Fruit fly (Drosophila melanogaster) whole organism, prepupa: ENCODE data around the gene NimC2.

Source experiments
- Blimp-1 ChIP-seq: fragments of 200-800 bp; sonication (Bioruptor generic); optimal IDR thresholded peaks from 3 replicates; lab custom pipeline; 2017; ENCODE audit warnings: missing biosample characterization, missing genetic modification characterization, mild to moderate bottlenecking, moderate library complexity, missing genetic modification reagents
- CG10631 ChIP-seq: fragments of 200-800 bp; sonication (Bioruptor generic); optimal IDR thresholded peaks from 2 replicates; lab custom pipeline; 2016; ENCODE audit warnings: missing biosample characterization, missing genetic modification characterization
- CG10669 ChIP-seq: fragments of 200-800 bp; sonication (Bioruptor generic); optimal IDR thresholded peaks from 3 replicates; lab custom pipeline; 2018; ENCODE audit warnings: missing biosample characterization, mild to moderate bottlenecking, missing genetic modification characterization, moderate library complexity
- CG11294 ChIP-seq: fragments of 200-800 bp; sonication (Bioruptor generic); IDR thresholded peaks from 2 replicates; pipeline ENCODE4 v1.3.6; 2022; ENCODE audit warnings: missing biosample characterization, missing genetic modification characterization
- CG11902 ChIP-seq: fragments of 200-800 bp; sonication (Bioruptor generic); optimal IDR thresholded peaks from 3 replicates; lab custom pipeline; 2016; ENCODE audit warnings: missing biosample characterization, missing genetic modification characterization
- CG15336 ChIP-seq: fragments of 200-800 bp; sonication (Bioruptor generic); IDR thresholded peaks from 2 replicates; pipeline ENCODE4 v1.3.6; 2022; ENCODE audit warnings: missing biosample characterization, missing genetic modification characterization
- CG1621 ChIP-seq: fragments of 200-800 bp; sonication (Bioruptor generic); optimal IDR thresholded peaks from 3 replicates; lab custom pipeline; 2018; ENCODE audit warnings: missing biosample characterization, mild to moderate bottlenecking, missing genetic modification characterization
- CG3032 ChIP-seq: fragments of 200-800 bp; optimal IDR thresholded peaks from 2 replicates; lab custom pipeline; 2019; ENCODE audit warnings: missing biosample characterization, mild to moderate bottlenecking, missing genetic modification characterization, moderate library complexity
- CG31627 ChIP-seq: fragments of 200-800 bp; sonication (Bioruptor generic); optimal IDR thresholded peaks from 3 replicates; lab custom pipeline; 2016; ENCODE audit warnings: missing biosample characterization, missing genetic modification characterization
- CG34406 ChIP-seq: fragments of 200-800 bp; sonication (Bioruptor generic); optimal IDR thresholded peaks from 3 replicates; lab custom pipeline; 2016; ENCODE audit warnings: missing biosample characterization, missing genetic modification characterization
- CG3919 ChIP-seq: fragments of 200-800 bp; sonication (Bioruptor generic); optimal IDR thresholded peaks from 3 replicates; lab custom pipeline; 2016; ENCODE audit warnings: missing biosample characterization, missing genetic modification characterization
- CG6163 ChIP-seq: fragments of 200-800 bp; sonication (Bioruptor generic); IDR thresholded peaks from 3 replicates; pipeline ENCODE4 v1.3.6; 2022; ENCODE audit warnings: missing biosample characterization, missing genetic modification characterization
- CG6276 ChIP-seq: fragments of 200-800 bp; sonication (Bioruptor generic); optimal IDR thresholded peaks from 2 replicates; lab custom pipeline; 2017; ENCODE audit warnings: missing biosample characterization, mild to moderate bottlenecking, missing genetic modification characterization
- CG6854 ChIP-seq: fragments of 200-800 bp; sonication (Bioruptor generic); optimal IDR thresholded peaks from 2 replicates; lab custom pipeline; 2017; ENCODE audit warnings: missing biosample characterization, mild to moderate bottlenecking, missing genetic modification characterization
- CG8119 ChIP-seq: fragments of 200-800 bp; sonication (Bioruptor generic); IDR thresholded peaks from 3 replicates; pipeline ENCODE4 v1.3.6; 2022; ENCODE audit warnings: missing biosample characterization, missing genetic modification characterization
- CG8632 ChIP-seq: fragments of 200-800 bp; sonication (Bioruptor generic); optimal IDR thresholded peaks from 3 replicates; lab custom pipeline; 2016; ENCODE audit warnings: missing biosample characterization, missing genetic modification characterization
- CG9139 ChIP-seq: fragments of 200-800 bp; sonication (Bioruptor generic); optimal IDR thresholded peaks from 3 replicates; lab custom pipeline; 2017; ENCODE audit warnings: missing biosample characterization, mild to moderate bottlenecking, missing genetic modification characterization
- Eip75B ChIP-seq: fragments of 200-800 bp; sonication (Bioruptor generic); optimal IDR thresholded peaks from 3 replicates; lab custom pipeline; 2016; ENCODE audit warnings: missing biosample characterization, missing genetic modification characterization
- Eip78C ChIP-seq: fragments of 200-800 bp; sonication (Bioruptor generic); peaks from one replicate; lab custom pipeline; 2016; ENCODE audit warnings: missing biosample characterization, missing genetic modification characterization
- Eip93F ChIP-seq: fragments of 200-800 bp; sonication (Bioruptor generic); optimal IDR thresholded peaks from 2 replicates; lab custom pipeline; 2016; ENCODE audit warnings: missing biosample characterization, mild to moderate bottlenecking, missing genetic modification characterization
- Ets21C ChIP-seq: fragments of 200-800 bp; sonication (Bioruptor generic); optimal IDR thresholded peaks from 3 replicates; lab custom pipeline; 2016; ENCODE audit warnings: missing biosample characterization, missing genetic modification characterization
- Ets96B ChIP-seq: fragments of 200-800 bp; optimal IDR thresholded peaks from 2 replicates; lab custom pipeline; 2019; ENCODE audit warnings: missing biosample characterization, mild to moderate bottlenecking, missing genetic modification characterization, moderate library complexity
- Gug ChIP-seq: fragments of 200-800 bp; sonication (Bioruptor generic); IDR thresholded peaks from 2 replicates; pipeline ENCODE4 v1.3.6; 2022; ENCODE audit warnings: missing biosample characterization, missing genetic modification characterization
- Hr4 ChIP-seq: fragments of 200-800 bp; sonication (Bioruptor generic); optimal IDR thresholded peaks from 3 replicates; lab custom pipeline; 2016; ENCODE audit warnings: missing biosample characterization, missing genetic modification characterization
- Met ChIP-seq: fragments of 200-800 bp; sonication (Bioruptor generic); optimal IDR thresholded peaks from 3 replicates; lab custom pipeline; 2016; ENCODE audit warnings: missing biosample characterization, missing genetic modification characterization
- Smox ChIP-seq: fragments of 200-800 bp; sonication (Bioruptor generic); optimal IDR thresholded peaks from 3 replicates; lab custom pipeline; 2016; ENCODE audit warnings: missing biosample characterization, missing genetic modification characterization
- Sox102F ChIP-seq: fragments of 200-800 bp; sonication (Bioruptor generic); optimal IDR thresholded peaks from 2 replicates; lab custom pipeline; 2016; ENCODE audit warnings: missing biosample characterization, mild to moderate bottlenecking, missing genetic modification characterization
- Sox14 ChIP-seq: fragments of 200-800 bp; sonication (Bioruptor generic); optimal IDR thresholded peaks from 3 replicates; lab custom pipeline; 2016; ENCODE audit warnings: missing biosample characterization, missing genetic modification characterization
- Sox15 ChIP-seq: fragments of 200-800 bp; sonication (Bioruptor generic); optimal IDR thresholded peaks from 3 replicates; lab custom pipeline; 2016; ENCODE audit warnings: missing biosample characterization, missing genetic modification characterization
- achi ChIP-seq: fragments of 200-800 bp; sonication (Bioruptor generic); optimal IDR thresholded peaks from 3 replicates; lab custom pipeline; 2016; ENCODE audit warnings: missing biosample characterization, missing genetic modification characterization
- acj6 ChIP-seq: fragments of 200-800 bp; sonication (Bioruptor generic); optimal IDR thresholded peaks from 3 replicates; lab custom pipeline; 2016; ENCODE audit warnings: missing biosample characterization, missing genetic modification characterization
- cyc ChIP-seq: fragments of 200-800 bp; sonication (Bioruptor generic); optimal IDR thresholded peaks from 3 replicates; lab custom pipeline; 2016; ENCODE audit warnings: missing biosample characterization, missing genetic modification characterization
- dac ChIP-seq: fragments of 200-800 bp; sonication (Bioruptor generic); optimal IDR thresholded peaks from 2 replicates; lab custom pipeline; 2017; ENCODE audit warnings: missing biosample characterization, mild to moderate bottlenecking, missing genetic modification characterization
- dsx ChIP-seq: fragments of 200-800 bp; optimal IDR thresholded peaks from 3 replicates; lab custom pipeline; 2019; ENCODE audit warnings: missing biosample characterization, mild to moderate bottlenecking, missing genetic modification characterization, moderate library complexity; ENCODE audit not compliant: poor library complexity, severe bottlenecking
- eg ChIP-seq: fragments of 200-800 bp; sonication (Bioruptor generic); IDR thresholded peaks from 3 replicates; pipeline ENCODE4 v1.3.6; 2022; ENCODE audit warnings: missing biosample characterization, missing genetic modification characterization
- fd59A ChIP-seq: fragments of 200-800 bp; sonication (Bioruptor generic); optimal IDR thresholded peaks from 2 replicates; lab custom pipeline; 2017; ENCODE audit warnings: missing biosample characterization, mild to moderate bottlenecking, missing genetic modification characterization, missing genetic modification reagents
- fd85E ChIP-seq: fragments of 200-800 bp; sonication (Bioruptor generic); optimal IDR thresholded peaks from 3 replicates; lab custom pipeline; 2016; ENCODE audit warnings: missing biosample characterization, missing genetic modification characterization
- fkh ChIP-seq: fragments of 200-800 bp; sonication (Bioruptor generic); optimal IDR thresholded peaks from 3 replicates; lab custom pipeline; 2017; ENCODE audit warnings: missing biosample characterization, mild to moderate bottlenecking, missing genetic modification characterization, moderate library complexity
- lz ChIP-seq: fragments of 200-800 bp; sonication (Bioruptor generic); optimal IDR thresholded peaks from 3 replicates; lab custom pipeline; 2016; ENCODE audit warnings: missing biosample characterization, missing genetic modification characterization
- pdm3 ChIP-seq: fragments of 200-800 bp; sonication (Bioruptor generic); optimal IDR thresholded peaks from 3 replicates; lab custom pipeline; 2016; ENCODE audit warnings: missing biosample characterization, missing genetic modification characterization
- salr ChIP-seq, 2 experiments: fragments of 200-800 bp; sonication (Bioruptor generic); optimal IDR thresholded peaks; 3 replicates each; lab custom pipeline; 2016 to 2018; ENCODE audit warnings: missing biosample characterization in 2 of 2, missing genetic modification characterization in 2 of 2, mild to moderate bottlenecking in 1 of 2
- ss ChIP-seq, 2 experiments: fragments of 200-800 bp; sonication (Bioruptor generic); optimal IDR thresholded peaks; 2 replicates in 1 of 2; 3 replicates in 1 of 2; lab custom pipeline; 2017 to 2018; ENCODE audit warnings: mild to moderate bottlenecking in 2 of 2, missing biosample characterization in 2 of 2, missing genetic modification characterization in 2 of 2, moderate library complexity in 1 of 2
- vri ChIP-seq: fragments of 200-800 bp; sonication (Bioruptor generic); optimal IDR thresholded peaks from 3 replicates; lab custom pipeline; 2016; ENCODE audit warnings: missing biosample characterization, mild to moderate bottlenecking, missing genetic modification characterization

Gene NimC2

dm6 chr2L:14020875-14021643 is 41.1 kb downstream of the NimC2 start (continued):
- peak; percentile 49 for TF ChIP-seq dac (GFP tag; lab: Kevin White, UChicago)
- TF ChIP-seq ss (GFP tag; optimal IDR thresholded peaks at IDR 0.05; lab: Kevin White, UChicago) = peak in 1 of 2 experiments; percentile 12
- TF ChIP-seq Sox14 (GFP tag; lab: Kevin White, UChicago) = peak; percentile 72
- no peak for TF ChIP-seq Eip93F (GFP tag; lab: Kevin White, UChicago)
- peak; percentile 63 for TF ChIP-seq acj6 (GFP tag; lab: Kevin White, UChicago)
- no peak for TF ChIP-seq Eip75B (GFP tag; lab: Kevin White, UChicago)
- TF ChIP-seq CG31627 (GFP tag; lab: Kevin White, UChicago) = peak; percentile 51
- peak; percentile 70 for TF ChIP-seq CG3032 (tag; lab: Kevin White, UChicago)
- TF ChIP-seq Eip78C = peak; percentile 93
- peak; percentile 48 for TF ChIP-seq Ets96B (tag; lab: Kevin White, UChicago)
- TF ChIP-seq Blimp-1 (GFP tag; lab: Kevin White, UChicago) = peak; percentile 11
- TF ChIP-seq CG9139 = no peak
- peak; percentile 55 for TF ChIP-seq vri (GFP tag; lab: Kevin White, UChicago)
- no peak for TF ChIP-seq fd85E (GFP tag; lab: Kevin White, UChicago)
- peak; percentile 9 for TF ChIP-seq Sox15
- TF ChIP-seq CG6163 = peak; percentile 81
- TF ChIP-seq cyc (GFP tag; lab: Kevin White, UChicago) = peak; percentile 45
- TF ChIP-seq CG34406 = peak; percentile 58
- peak; percentile 60 for TF ChIP-seq dsx (GFP tag; lab: Kevin White, UChicago)
- TF ChIP-seq Hr4 = peak; percentile 76
- peak; percentile 57 for TF ChIP-seq achi (GFP tag; lab: Kevin White, UChicago)
- TF ChIP-seq salr (GFP tag; optimal IDR thresholded peaks at IDR 0.05; lab: Kevin White, UChicago) = peak; percentile 44 to 84
- TF ChIP-seq CG8632 = no peak
- peak; percentile 13 for TF ChIP-seq Ets21C (GFP tag; lab: Kevin White, UChicago)
- TF ChIP-seq CG15336 = peak; percentile 71
- peak; percentile 54 for TF ChIP-seq lz (GFP tag; lab: Kevin White, UChicago)
- no peak for TF ChIP-seq CG6854 (GFP tag; lab: Kevin White, UChicago)
- TF ChIP-seq CG3919 = peak; percentile 66
- TF ChIP-seq Gug = peak; percentile 68
- peak; percentile 12 for TF ChIP-seq CG11902 (GFP tag; lab: Kevin White, UChicago)
- TF ChIP-seq eg (GFP tag; lab: Robert Waterston, UW) = peak; percentile 82
- TF ChIP-seq CG6276 (GFP tag; lab: Kevin White, UChicago) = peak; percentile 41

DNA sequence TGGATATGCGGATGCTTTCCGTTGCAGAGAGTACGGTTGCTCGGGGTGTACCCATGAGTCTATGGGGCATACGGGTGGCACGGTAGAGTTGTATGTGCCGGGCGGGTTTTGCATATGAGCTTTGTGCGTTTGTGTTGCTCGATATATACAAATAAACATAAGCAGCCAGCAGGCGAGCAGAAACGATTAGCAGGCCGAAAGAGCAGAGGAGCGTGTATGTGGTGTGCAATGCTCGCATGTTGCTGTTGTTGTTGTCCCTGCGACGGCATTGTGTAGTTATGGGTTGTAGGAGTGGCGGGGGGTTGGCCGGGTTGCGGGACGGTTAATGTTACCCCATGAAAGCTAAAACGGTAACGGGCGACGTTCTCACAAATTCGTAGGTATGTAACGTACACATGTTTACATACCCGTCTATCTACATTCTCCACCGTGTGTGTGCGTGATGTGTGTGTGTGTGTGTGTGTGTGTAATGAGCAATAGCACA is 41.8 kb downstream of the NimC2 start:
- TF ChIP-seq CG6163 (peak; percentile 41; the same call in 1 of the 3 replicates), Blimp-1 (GFP tag; lab: Kevin White, UChicago) (no peak), CG15336 (no peak), CG1621 (tag; lab: Kevin White, UChicago) (peak; percentile 96), salr (GFP tag; optimal IDR thresholded peaks at IDR 0.05; lab: Kevin White, UChicago) (peak in 1 of 2 experiments; percentile 4), Smox (GFP tag; lab: Kevin White, UChicago) (no peak), fkh (peak; percentile 97), vri (GFP tag; lab: Kevin White, UChicago) (no peak), Gug (0 out of 2 replicates have a peak, but pooled peaks have one; percentile 4)
- TF ChIP-seq, all 60 proteins: peak for 5

- TF ChIP-seq salr (GFP tag; optimal IDR thresholded peaks at IDR 0.05; lab: Kevin White, UChicago) (peak in 1 of 2 experiments; percentile 87), lz (GFP tag; lab: Kevin White, UChicago) (peak; percentile 65), CG6854 (GFP tag; lab: Kevin White, UChicago) (peak; percentile 34), Sox15 (no peak), fd59A (GFP tag; lab: Kevin White, UChicago) (peak; percentile 63), fd85E (GFP tag; lab: Kevin White, UChicago) (no peak), Met (GFP tag; lab: Kevin White, UChicago) (peak; percentile 61), dac (GFP tag; lab: Kevin White, UChicago) (peak; percentile 33), dsx (GFP tag; lab: Kevin White, UChicago) (peak; percentile 90), pdm3 (peak; percentile 68), Eip75B (GFP tag; lab: Kevin White, UChicago) (peak; percentile 56), CG10669 (GFP tag; lab: Kevin White, UChicago) (peak; percentile 85), CG1621 (tag; lab: Kevin White, UChicago) (peak; percentile 36), CG34406 (peak; percentile 74), Ets96B (tag; lab: Kevin White, UChicago) (peak; percentile 92), CG10631 (GFP tag; lab: Kevin White, UChicago) (peak; percentile 93), CG11294 (peak; percentile 93), Sox102F (GFP tag; lab: Kevin White, UChicago) (peak; percentile 60), CG8119 (GFP tag; lab: Robert Waterston, UW) (peak; percentile 99), cyc (GFP tag; lab: Kevin White, UChicago) (peak; percentile 55), eg (GFP tag; lab: Robert Waterston, UW) (peak; percentile 96), fkh (peak; percentile 41)
Observed at dm6 chr2L:14022130-14022735, 42.3 kb downstream of the NimC2 start.
